Worm (Caenorhabditis elegans) whole organism, L4 larva: ENCODE data around the gene ZC250.4.
A peak's percentile ranks its signal among the peaks of the same experiment; 100 is the strongest.

ENCODE experiments used
- D1046.2 ChIP-seq: fragments of 200-800 bp; sonication (Bioruptor generic); IDR thresholded peaks from 2 replicates; pipeline ENCODE4 v1.3.6; 2022; ENCODE audit warnings: missing genetic modification characterization, missing compliant biosample characterization
- F26F4.8 ChIP-seq: fragments of 200-800 bp; sonication (Bioruptor generic); conservative IDR thresholded peaks from 2 replicates; pipeline ENCODE4 v1.3.6; 2022; ENCODE audit warnings: missing genetic modification characterization, missing compliant biosample characterization
- F37D6.2 ChIP-seq: sonication (generic microtip); optimal IDR thresholded peaks from 2 replicates; lab custom pipeline; 2016; ENCODE audit warnings: mild to moderate bottlenecking, missing genetic modification characterization, missing compliant biosample characterization
- F44E2.7 ChIP-seq: fragments of 200-800 bp; sonication (Bioruptor generic); IDR thresholded peaks from 2 replicates; pipeline ENCODE4 v2.1.2; 2022; ENCODE audit warnings: missing genetic modification characterization, missing compliant biosample characterization
- F49E8.2 ChIP-seq: sonication (generic microtip); optimal IDR thresholded peaks from 2 replicates; lab custom pipeline; 2016; ENCODE audit warnings: missing compliant biosample characterization, mild to moderate bottlenecking, missing genetic modification characterization, borderline replicate concordance
- T20F7.1 ChIP-seq: fragments of 200-800 bp; sonication (Bioruptor generic); optimal IDR thresholded peaks from 2 replicates; lab custom pipeline; 2018; ENCODE audit warnings: mild to moderate bottlenecking, missing genetic modification characterization, missing compliant biosample characterization
- Y5F2A.4 ChIP-seq: fragments of 200-800 bp; sonication (Bioruptor generic); optimal IDR thresholded peaks from 2 replicates; lab custom pipeline; 2018; ENCODE audit warnings: mild to moderate bottlenecking, missing genetic modification characterization, missing compliant biosample characterization
- ZK546.5 ChIP-seq, 2 experiments: sonication (generic microtip); optimal IDR thresholded peaks; 2 replicates each; lab custom pipeline; 2017; ENCODE audit warnings: missing biosample characterization in 2 of 2, missing genetic modification characterization in 2 of 2
- aha-1 ChIP-seq: fragments of 150-350 bp; peaks from one replicate; lab custom pipeline; 2014; ENCODE audit warnings: missing biosample characterization, missing genetic modification characterization
- aly-2 ChIP-seq: sonication (generic microtip); optimal IDR thresholded peaks from 2 replicates; lab custom pipeline; 2018; ENCODE audit warnings: missing biosample characterization, missing genetic modification characterization
- ceh-20 ChIP-seq: fragments of 200-800 bp; sonication (Bioruptor generic); IDR thresholded peaks from 2 replicates; pipeline ENCODE4 v1.3.6; 2022; ENCODE audit warnings: missing genetic modification reagents, missing genetic modification characterization, missing compliant biosample characterization
- ceh-62 ChIP-seq: sonication (generic microtip); optimal IDR thresholded peaks from 2 replicates; lab custom pipeline; 2017; ENCODE audit warnings: missing biosample characterization, missing genetic modification characterization
- ceh-82 ChIP-seq: sonication (generic microtip); optimal IDR thresholded peaks from 2 replicates; lab custom pipeline; 2017; ENCODE audit warnings: missing biosample characterization, missing genetic modification characterization
- ces-1 ChIP-seq: fragments of 150-350 bp; sonication (generic microtip); optimal IDR thresholded peaks from 4 replicates; lab custom pipeline; 2014; ENCODE audit warnings: missing biosample characterization, missing genetic modification reagents, missing genetic modification characterization
- ctbp-1 ChIP-seq: fragments of 200-800 bp; sonication (Bioruptor generic); IDR thresholded peaks from 2 replicates; pipeline ENCODE4 v1.3.6; 2022; ENCODE audit warnings: missing genetic modification reagents, missing genetic modification characterization, missing compliant biosample characterization
- daf-16 ChIP-seq, 3 experiments: sonication (generic microtip); optimal IDR thresholded peaks; 2 replicates each; lab custom pipeline; 2016 to 2017; ENCODE audit warnings: missing genetic modification characterization in 3 of 3, missing genetic modification reagents in 3 of 3, mild to moderate bottlenecking in 2 of 3, missing compliant biosample characterization in 2 of 3, missing biosample characterization in 1 of 3, moderate library complexity in 1 of 3
- dmd-6 ChIP-seq: fragments of 200-800 bp; sonication (Bioruptor generic); IDR thresholded peaks from 2 replicates; pipeline ENCODE4 v1.3.6; 2022; ENCODE audit warnings: missing genetic modification reagents, missing genetic modification characterization, missing compliant biosample characterization
- dve-1 ChIP-seq: sonication (generic microtip); optimal IDR thresholded peaks from 2 replicates; lab custom pipeline; 2017; ENCODE audit warnings: antibody characterized with exemption, mild to moderate bottlenecking, missing genetic modification characterization, missing compliant biosample characterization; ENCODE audit not compliant: insufficient read depth
- egl-43 ChIP-seq: fragments of 200-800 bp; sonication (Bioruptor generic); IDR thresholded peaks from 2 replicates; pipeline ENCODE4 v1.3.6; 2022; ENCODE audit warnings: missing genetic modification reagents, missing genetic modification characterization, missing compliant biosample characterization
- hif-1 ChIP-seq, 2 experiments: sonication (generic microtip); optimal IDR thresholded peaks; 2 replicates each; lab custom pipeline; 2016 to 2017; ENCODE audit warnings: missing compliant biosample characterization in 2 of 2, missing genetic modification characterization in 2 of 2, missing genetic modification reagents in 2 of 2, missing genotype in 2 of 2, mild to moderate bottlenecking in 1 of 2
- hlh-11 ChIP-seq: fragments of 200-800 bp; sonication (Bioruptor generic); optimal IDR thresholded peaks from 2 replicates; lab custom pipeline; 2018; ENCODE audit warnings: mild to moderate bottlenecking, missing genetic modification characterization, missing compliant biosample characterization
- lim-7 ChIP-seq: fragments of 200-800 bp; sonication (Bioruptor generic); IDR thresholded peaks from 2 replicates; pipeline ENCODE4 v1.3.6; 2022; ENCODE audit warnings: missing genetic modification characterization, missing compliant biosample characterization
- lin-38 ChIP-seq: fragments of 200-800 bp; sonication (Bioruptor generic); IDR thresholded peaks from 2 replicates; pipeline ENCODE4 v1.3.6; 2022; ENCODE audit warnings: missing genetic modification reagents, missing genetic modification characterization, missing compliant biosample characterization
- madf-9 ChIP-seq: fragments of 200-800 bp; sonication (Bioruptor generic); conservative IDR thresholded peaks from 2 replicates; pipeline ENCODE4 v1.3.6; 2022; ENCODE audit warnings: missing genetic modification reagents, missing genetic modification characterization, missing compliant biosample characterization
- mdl-1 ChIP-seq, 2 experiments: fragments of 150-350 bp in 1 of 2; sonication (generic microtip) in 1 of 2; optimal IDR thresholded peaks; 2 replicates each; lab custom pipeline; 2014 to 2017; ENCODE audit warnings: missing biosample characterization in 2 of 2, missing genetic modification characterization in 2 of 2
- mdt-29 ChIP-seq: fragments of 200-800 bp; sonication (Bioruptor generic); IDR thresholded peaks from 2 replicates; pipeline ENCODE4 v1.3.6; 2022; ENCODE audit warnings: missing genetic modification reagents, missing genetic modification characterization, missing compliant biosample characterization
- mxl-2 ChIP-seq: fragments of 200-800 bp; sonication (Bioruptor generic); conservative IDR thresholded peaks from 2 replicates; pipeline ENCODE4 v1.3.6; 2022; ENCODE audit warnings: missing genetic modification reagents, missing genetic modification characterization, missing compliant biosample characterization
- mxl-3 ChIP-seq: fragments of 200-800 bp; sonication (Bioruptor generic); optimal IDR thresholded peaks from 2 replicates; lab custom pipeline; 2018; ENCODE audit warnings: mild to moderate bottlenecking, missing genetic modification characterization, missing compliant biosample characterization
- nhr-102 ChIP-seq: sonication (generic microtip); optimal IDR thresholded peaks from 2 replicates; lab custom pipeline; 2016; ENCODE audit warnings: mild to moderate bottlenecking, missing genetic modification characterization, moderate library complexity, missing compliant biosample characterization
- nhr-11 ChIP-seq: fragments of 150-350 bp; optimal IDR thresholded peaks from 2 replicates; lab custom pipeline; 2014; ENCODE audit warnings: missing biosample characterization, missing genetic modification characterization
- nhr-111 ChIP-seq: fragments of 200-800 bp; sonication (Bioruptor generic); optimal IDR thresholded peaks from 2 replicates; lab custom pipeline; 2018; ENCODE audit warnings: mild to moderate bottlenecking, missing genetic modification characterization, missing compliant biosample characterization
- nhr-28 ChIP-seq: fragments of 150-350 bp; optimal IDR thresholded peaks from 2 replicates; lab custom pipeline; 2014; ENCODE audit warnings: missing biosample characterization, missing genetic modification characterization
- nhr-42 ChIP-seq: fragments of 200-800 bp; sonication (Bioruptor generic); IDR thresholded peaks from 2 replicates; pipeline ENCODE4 v1.3.6; 2022; ENCODE audit warnings: missing genetic modification characterization, missing compliant biosample characterization
- nhr-6 ChIP-seq: fragments of 150-350 bp; optimal IDR thresholded peaks from 2 replicates; lab custom pipeline; 2014; ENCODE audit warnings: missing biosample characterization, missing genetic modification characterization
- pha-4 ChIP-seq, 2 experiments: fragments of 150-350 bp in 1 of 2; fragments of 200-800 bp in 1 of 2; sonication (Bioruptor generic) in 1 of 2; IDR thresholded peaks in 1 of 2; optimal IDR thresholded peaks in 1 of 2; 2 replicates each; pipeline versions ENCODE4 v1.3.6 to Lab custom; 2014 to 2022; ENCODE audit warnings: missing genetic modification characterization in 2 of 2, missing genetic modification reagents in 2 of 2, missing biosample characterization in 1 of 2, missing compliant biosample characterization in 1 of 2
- php-3 ChIP-seq: fragments of 200-800 bp; sonication (Bioruptor generic); IDR thresholded peaks from 2 replicates; pipeline ENCODE4 v1.3.6; 2022; ENCODE audit warnings: missing genetic modification reagents, missing genetic modification characterization, missing compliant biosample characterization
- saeg-2 ChIP-seq: fragments of 200-800 bp; sonication (Bioruptor generic); IDR thresholded peaks from 2 replicates; pipeline ENCODE4 v1.3.6; 2022; ENCODE audit warnings: missing genetic modification reagents, missing genetic modification characterization, missing compliant biosample characterization
- sdz-12 ChIP-seq: fragments of 200-800 bp; sonication (Bioruptor generic); optimal IDR thresholded peaks from 2 replicates; lab custom pipeline; 2018; ENCODE audit warnings: mild to moderate bottlenecking, missing genetic modification characterization, missing compliant biosample characterization
- skn-1 ChIP-seq: fragments of 150-350 bp; optimal IDR thresholded peaks from 2 replicates; lab custom pipeline; 2014; ENCODE audit warnings: missing biosample characterization, missing genetic modification characterization
- tag-97 ChIP-seq: fragments of 200-800 bp; sonication (Bioruptor generic); IDR thresholded peaks from 2 replicates; pipeline ENCODE4 v1.3.6; 2022; ENCODE audit warnings: missing genetic modification characterization, missing compliant biosample characterization
- tra-1 ChIP-seq: fragments of 200-800 bp; sonication (Bioruptor generic); IDR thresholded peaks from 2 replicates; pipeline ENCODE4 v1.3.6; 2022; ENCODE audit warnings: missing genetic modification reagents, missing genetic modification characterization, missing compliant biosample characterization
- vab-7 ChIP-seq: fragments of 200-800 bp; sonication (Bioruptor generic); IDR thresholded peaks from 2 replicates; pipeline ENCODE4 v1.3.6; 2022; ENCODE audit warnings: missing genetic modification reagents, missing genetic modification characterization, missing compliant biosample characterization
- zag-1 ChIP-seq: fragments of 150-350 bp; optimal IDR thresholded peaks from 2 replicates; lab custom pipeline; 2014; ENCODE audit warnings: missing biosample characterization, missing genetic modification characterization
- zfp-2 ChIP-seq: sonication (generic microtip); optimal IDR thresholded peaks from 2 replicates; lab custom pipeline; 2016; ENCODE audit warnings: mild to moderate bottlenecking, missing genetic modification characterization, missing compliant biosample characterization
- zip-2 ChIP-seq: fragments of 150-350 bp; optimal IDR thresholded peaks from 2 replicates; lab custom pipeline; 2014; ENCODE audit warnings: missing biosample characterization, missing genetic modification characterization

ZC250.4 gene

ce11 chrV:5843415-5844337 lies 30.7 kb upstream of the ZC250.4 start (continued):
- TF ChIP-seq daf-16 (GFP tag; optimal IDR thresholded peaks at IDR 0.05; lab: Kevin White, UChicago) (no peak), daf-16 (tag; optimal IDR thresholded peaks at IDR 0.05; lab: Kevin White, UChicago) (peak; percentile 72), mxl-2 (GFP tag; lab: Robert Waterston, UW) (0 out of 2 replicates have a peak, but pooled peaks have one; percentile 4), ctbp-1 (GFP tag; lab: Robert Waterston, UW) (no peak), T20F7.1 (GFP tag; lab: Kevin White, UChicago) (peak; percentile 62), tag-97 (GFP tag; lab: Robert Waterston, UW) (no peak), ceh-62 (tag; lab: Kevin White, UChicago) (no peak), D1046.2 (0 out of 2 replicates have a peak, but pooled peaks have one; percentile 55), nhr-111 (GFP tag; lab: Kevin White, UChicago) (no peak), ceh-20 (0 out of 2 replicates have a peak, but pooled peaks have one; percentile 42), F44E2.7 (no peak), php-3 (GFP tag; lab: Robert Waterston, UW) (peak; percentile 68), mdt-29 (GFP tag; lab: Robert Waterston, UW) (peak; percentile 79), vab-7 (GFP tag; lab: Robert Waterston, UW) (peak; percentile 21; the same call in 1 of the 2 replicates), nhr-102 (tag; lab: Kevin White, UChicago) (peak; percentile 39), aha-1 (peak; percentile 70), saeg-2 (GFP tag; lab: Robert Waterston, UW) (0 out of 2 replicates have a peak, but pooled peaks have one; percentile 13), nhr-6 (tag; lab: Kevin White, UChicago) (peak; percentile 5), zfp-2 (tag; lab: Kevin White, UChicago) (no peak), Y5F2A.4 (GFP tag; lab: Kevin White, UChicago) (no peak), mxl-3 (no peak), pha-4 (GFP tag; IDR thresholded peaks at IDR 0.05; lab: Robert Waterston, UW) (peak; percentile 56), pha-4 (tag; optimal IDR thresholded peaks at IDR 0.05; lab: Kevin White, UChicago) (peak; percentile 62), zip-2 (tag; lab: Kevin White, UChicago) (no peak), dmd-6 (peak; percentile 78), F37D6.2 (tag; lab: Kevin White, UChicago) (no peak), ceh-82 (tag; lab: Kevin White, UChicago) (no peak), dve-1 (peak; percentile 93), egl-43 (peak; percentile 59; the same call in 1 of the 2 replicates), mdl-1 (tag; optimal IDR thresholded peaks at IDR 0.05; lab: Kevin White, UChicago) (peak; percentile 34 to 74), lin-38 (GFP tag; lab: Robert Waterston, UW) (peak; percentile 4; the same call in 1 of the 2 replicates), nhr-28 (peak; percentile 91), ZK546.5 (tag; optimal IDR thresholded peaks at IDR 0.05; lab: Kevin White, UChicago) (no peak), F49E8.2 (no peak), nhr-42 (GFP tag; lab: Robert Waterston, UW) (0 out of 2 replicates have a peak, but pooled peaks have one; percentile 30)

- TF ChIP-seq mxl-3 = no peak
- TF ChIP-seq F49E8.2 = no peak
- no peak for TF ChIP-seq madf-9 (GFP tag; lab: Robert Waterston, UW)
- TF ChIP-seq lim-7 (GFP tag; lab: Robert Waterston, UW) = no peak
- peak; percentile 96 for TF ChIP-seq aha-1
- TF ChIP-seq mdl-1 (tag; optimal IDR thresholded peaks at IDR 0.05; lab: Kevin White, UChicago) = no peak
- TF ChIP-seq sdz-12 (GFP tag; lab: Kevin White, UChicago) = no peak
- TF ChIP-seq hif-1 (tag; optimal IDR thresholded peaks at IDR 0.05; lab: Kevin White, UChicago) = peak in 1 of 2 experiments; percentile 59
- no peak for TF ChIP-seq F26F4.8 (GFP tag; lab: Robert Waterston, UW)
- TF ChIP-seq hlh-11 (tag; lab: Kevin White, UChicago) = peak; percentile 57
- TF ChIP-seq ces-1 (GFP tag; lab: Kevin White, UChicago) = no peak
- TF ChIP-seq aly-2 (tag; lab: Kevin White, UChicago) = no peak
- no peak for TF ChIP-seq zfp-2 (tag; lab: Kevin White, UChicago)
- TF ChIP-seq zag-1 = no peak
- TF ChIP-seq skn-1 (tag; lab: Kevin White, UChicago) = no peak
- TF ChIP-seq tra-1 (GFP tag; lab: Robert Waterston, UW) = 0 out of 2 replicates have a peak, but pooled peaks have one; percentile 5
- no peak for TF ChIP-seq F44E2.7
- TF ChIP-seq dmd-6 = peak; percentile 26
- TF ChIP-seq nhr-11 = no peak
- peak; percentile 67 for TF ChIP-seq nhr-28
Measured at ce11 chrV:5842507-5843144, 29.7 kb upstream of the ZC250.4 start.
